Fruit fly (Drosophila melanogaster) whole organism, prepupa: ENCODE measurements around the gene Shc.
A peak's percentile ranks its signal among the peaks of the same experiment; 100 is the strongest.

Experiments
- Blimp-1 ChIP-seq: fragments of 200-800 bp; sonication (Bioruptor generic); optimal IDR thresholded peaks from 3 replicates; lab custom pipeline; 2017; ENCODE audit warnings: missing biosample characterization, missing genetic modification characterization, mild to moderate bottlenecking, moderate library complexity, missing genetic modification reagents
- CG10669 ChIP-seq: fragments of 200-800 bp; sonication (Bioruptor generic); optimal IDR thresholded peaks from 3 replicates; lab custom pipeline; 2018; ENCODE audit warnings: missing biosample characterization, mild to moderate bottlenecking, missing genetic modification characterization, moderate library complexity
- CG11294 ChIP-seq: fragments of 200-800 bp; sonication (Bioruptor generic); IDR thresholded peaks from 2 replicates; pipeline ENCODE4 v1.3.6; 2022; ENCODE audit warnings: missing biosample characterization, missing genetic modification characterization
- CG11762 ChIP-seq: fragments of 200-800 bp; sonication (Bioruptor generic); optimal IDR thresholded peaks from 3 replicates; lab custom pipeline; 2016; ENCODE audit warnings: missing biosample characterization, missing genetic modification characterization; ENCODE audit not compliant: insufficient read depth
- CG15336 ChIP-seq: fragments of 200-800 bp; sonication (Bioruptor generic); IDR thresholded peaks from 2 replicates; pipeline ENCODE4 v1.3.6; 2022; ENCODE audit warnings: missing biosample characterization, missing genetic modification characterization
- CG1621 ChIP-seq: fragments of 200-800 bp; sonication (Bioruptor generic); optimal IDR thresholded peaks from 3 replicates; lab custom pipeline; 2018; ENCODE audit warnings: missing biosample characterization, mild to moderate bottlenecking, missing genetic modification characterization
- CG16779 ChIP-seq: fragments of 200-800 bp; sonication (Bioruptor generic); optimal IDR thresholded peaks from 3 replicates; lab custom pipeline; 2017; ENCODE audit warnings: missing biosample characterization, mild to moderate bottlenecking, missing genetic modification characterization
- CG3032 ChIP-seq: fragments of 200-800 bp; optimal IDR thresholded peaks from 2 replicates; lab custom pipeline; 2019; ENCODE audit warnings: missing biosample characterization, mild to moderate bottlenecking, missing genetic modification characterization, moderate library complexity
- CG31627 ChIP-seq: fragments of 200-800 bp; sonication (Bioruptor generic); optimal IDR thresholded peaks from 3 replicates; lab custom pipeline; 2016; ENCODE audit warnings: missing biosample characterization, missing genetic modification characterization
- CG32006 ChIP-seq: fragments of 200-800 bp; sonication (Bioruptor generic); optimal IDR thresholded peaks from 3 replicates; lab custom pipeline; 2017; ENCODE audit warnings: missing biosample characterization, mild to moderate bottlenecking, missing genetic modification characterization
- CG4318 ChIP-seq: fragments of 200-800 bp; sonication (Bioruptor generic); optimal IDR thresholded peaks from 3 replicates; lab custom pipeline; 2017; ENCODE audit warnings: missing biosample characterization, mild to moderate bottlenecking, missing genetic modification characterization
- CG6276 ChIP-seq: fragments of 200-800 bp; sonication (Bioruptor generic); optimal IDR thresholded peaks from 2 replicates; lab custom pipeline; 2017; ENCODE audit warnings: missing biosample characterization, mild to moderate bottlenecking, missing genetic modification characterization
- CG6808 ChIP-seq: fragments of 200-800 bp; sonication (Bioruptor generic); optimal IDR thresholded peaks from 3 replicates; lab custom pipeline; 2017; ENCODE audit warnings: missing biosample characterization, missing genetic modification characterization, mild to moderate bottlenecking, moderate library complexity, missing genetic modification reagents
- CG8119 ChIP-seq: fragments of 200-800 bp; sonication (Bioruptor generic); IDR thresholded peaks from 3 replicates; pipeline ENCODE4 v1.3.6; 2022; ENCODE audit warnings: missing biosample characterization, missing genetic modification characterization
- CG8319 ChIP-seq: fragments of 200-800 bp; sonication (Bioruptor generic); optimal IDR thresholded peaks from 3 replicates; lab custom pipeline; 2016; ENCODE audit warnings: missing biosample characterization, missing genetic modification characterization
- CG9139 ChIP-seq: fragments of 200-800 bp; sonication (Bioruptor generic); optimal IDR thresholded peaks from 3 replicates; lab custom pipeline; 2017; ENCODE audit warnings: missing biosample characterization, mild to moderate bottlenecking, missing genetic modification characterization
- Eip75B ChIP-seq: fragments of 200-800 bp; sonication (Bioruptor generic); optimal IDR thresholded peaks from 3 replicates; lab custom pipeline; 2016; ENCODE audit warnings: missing biosample characterization, missing genetic modification characterization
- Eip78C ChIP-seq: fragments of 200-800 bp; sonication (Bioruptor generic); peaks from one replicate; lab custom pipeline; 2016; ENCODE audit warnings: missing biosample characterization, missing genetic modification characterization
- Eip93F ChIP-seq: fragments of 200-800 bp; sonication (Bioruptor generic); optimal IDR thresholded peaks from 2 replicates; lab custom pipeline; 2016; ENCODE audit warnings: missing biosample characterization, mild to moderate bottlenecking, missing genetic modification characterization
- Ets96B ChIP-seq: fragments of 200-800 bp; optimal IDR thresholded peaks from 2 replicates; lab custom pipeline; 2019; ENCODE audit warnings: missing biosample characterization, mild to moderate bottlenecking, missing genetic modification characterization, moderate library complexity
- Gug ChIP-seq: fragments of 200-800 bp; sonication (Bioruptor generic); IDR thresholded peaks from 2 replicates; pipeline ENCODE4 v1.3.6; 2022; ENCODE audit warnings: missing biosample characterization, missing genetic modification characterization
- Hr39 ChIP-seq: fragments of 200-800 bp; sonication (Bioruptor generic); optimal IDR thresholded peaks from 2 replicates; lab custom pipeline; 2016; ENCODE audit warnings: missing biosample characterization, missing genetic modification characterization
- Lpt ChIP-seq: fragments of 200-800 bp; sonication (Bioruptor generic); optimal IDR thresholded peaks from 3 replicates; lab custom pipeline; 2016; ENCODE audit warnings: missing biosample characterization, missing genetic modification characterization
- Met ChIP-seq: fragments of 200-800 bp; sonication (Bioruptor generic); optimal IDR thresholded peaks from 3 replicates; lab custom pipeline; 2016; ENCODE audit warnings: missing biosample characterization, missing genetic modification characterization
- OdsH ChIP-seq: fragments of 200-800 bp; sonication (Bioruptor generic); optimal IDR thresholded peaks from 3 replicates; lab custom pipeline; 2016; ENCODE audit warnings: missing biosample characterization, missing genetic modification characterization
- Smox ChIP-seq: fragments of 200-800 bp; sonication (Bioruptor generic); optimal IDR thresholded peaks from 3 replicates; lab custom pipeline; 2016; ENCODE audit warnings: missing biosample characterization, missing genetic modification characterization
- Sox102F ChIP-seq: fragments of 200-800 bp; sonication (Bioruptor generic); optimal IDR thresholded peaks from 2 replicates; lab custom pipeline; 2016; ENCODE audit warnings: missing biosample characterization, mild to moderate bottlenecking, missing genetic modification characterization
- Sox14 ChIP-seq: fragments of 200-800 bp; sonication (Bioruptor generic); optimal IDR thresholded peaks from 3 replicates; lab custom pipeline; 2016; ENCODE audit warnings: missing biosample characterization, missing genetic modification characterization
- Sox15 ChIP-seq: fragments of 200-800 bp; sonication (Bioruptor generic); optimal IDR thresholded peaks from 3 replicates; lab custom pipeline; 2016; ENCODE audit warnings: missing biosample characterization, missing genetic modification characterization
- achi ChIP-seq: fragments of 200-800 bp; sonication (Bioruptor generic); optimal IDR thresholded peaks from 3 replicates; lab custom pipeline; 2016; ENCODE audit warnings: missing biosample characterization, missing genetic modification characterization
- cyc ChIP-seq: fragments of 200-800 bp; sonication (Bioruptor generic); optimal IDR thresholded peaks from 3 replicates; lab custom pipeline; 2016; ENCODE audit warnings: missing biosample characterization, missing genetic modification characterization
- dac ChIP-seq: fragments of 200-800 bp; sonication (Bioruptor generic); optimal IDR thresholded peaks from 2 replicates; lab custom pipeline; 2017; ENCODE audit warnings: missing biosample characterization, mild to moderate bottlenecking, missing genetic modification characterization
- eg ChIP-seq: fragments of 200-800 bp; sonication (Bioruptor generic); IDR thresholded peaks from 3 replicates; pipeline ENCODE4 v1.3.6; 2022; ENCODE audit warnings: missing biosample characterization, missing genetic modification characterization
- esn ChIP-seq: fragments of 200-800 bp; sonication (Bioruptor generic); optimal IDR thresholded peaks from 2 replicates; lab custom pipeline; 2016; ENCODE audit warnings: missing biosample characterization, mild to moderate bottlenecking, missing genetic modification characterization, moderate library complexity
- fd59A ChIP-seq: fragments of 200-800 bp; sonication (Bioruptor generic); optimal IDR thresholded peaks from 2 replicates; lab custom pipeline; 2017; ENCODE audit warnings: missing biosample characterization, mild to moderate bottlenecking, missing genetic modification characterization, missing genetic modification reagents
- fkh ChIP-seq: fragments of 200-800 bp; sonication (Bioruptor generic); optimal IDR thresholded peaks from 3 replicates; lab custom pipeline; 2017; ENCODE audit warnings: missing biosample characterization, mild to moderate bottlenecking, missing genetic modification characterization, moderate library complexity
- lz ChIP-seq: fragments of 200-800 bp; sonication (Bioruptor generic); optimal IDR thresholded peaks from 3 replicates; lab custom pipeline; 2016; ENCODE audit warnings: missing biosample characterization, missing genetic modification characterization
- net ChIP-seq: fragments of 200-800 bp; sonication (Bioruptor generic); optimal IDR thresholded peaks from 3 replicates; lab custom pipeline; 2016; ENCODE audit warnings: missing biosample characterization, missing genetic modification characterization
- pdm3 ChIP-seq: fragments of 200-800 bp; sonication (Bioruptor generic); optimal IDR thresholded peaks from 3 replicates; lab custom pipeline; 2016; ENCODE audit warnings: missing biosample characterization, missing genetic modification characterization
- salr ChIP-seq, 2 experiments: fragments of 200-800 bp; sonication (Bioruptor generic); optimal IDR thresholded peaks; 3 replicates each; lab custom pipeline; 2016 to 2018; ENCODE audit warnings: missing biosample characterization in 2 of 2, missing genetic modification characterization in 2 of 2, mild to moderate bottlenecking in 1 of 2
- spab ChIP-seq: fragments of 200-800 bp; sonication (Bioruptor generic); optimal IDR thresholded peaks from 2 replicates; lab custom pipeline; 2017; ENCODE audit warnings: missing biosample characterization, mild to moderate bottlenecking, missing genetic modification characterization, missing genetic modification reagents
- ss ChIP-seq, 2 experiments: fragments of 200-800 bp; sonication (Bioruptor generic); optimal IDR thresholded peaks; 2 replicates in 1 of 2; 3 replicates in 1 of 2; lab custom pipeline; 2017 to 2018; ENCODE audit warnings: mild to moderate bottlenecking in 2 of 2, missing biosample characterization in 2 of 2, missing genetic modification characterization in 2 of 2, moderate library complexity in 1 of 2
- svp ChIP-seq: fragments of 200-800 bp; sonication (Bioruptor generic); peaks from one replicate; lab custom pipeline; 2016; ENCODE audit warnings: missing biosample characterization, missing genetic modification characterization
- topi ChIP-seq: fragments of 200-800 bp; sonication (Bioruptor generic); optimal IDR thresholded peaks from 3 replicates; lab custom pipeline; 2016; ENCODE audit warnings: missing biosample characterization, missing genetic modification characterization
- vri ChIP-seq: fragments of 200-800 bp; sonication (Bioruptor generic); optimal IDR thresholded peaks from 3 replicates; lab custom pipeline; 2016; ENCODE audit warnings: missing biosample characterization, mild to moderate bottlenecking, missing genetic modification characterization

The Shc gene

DNA sequence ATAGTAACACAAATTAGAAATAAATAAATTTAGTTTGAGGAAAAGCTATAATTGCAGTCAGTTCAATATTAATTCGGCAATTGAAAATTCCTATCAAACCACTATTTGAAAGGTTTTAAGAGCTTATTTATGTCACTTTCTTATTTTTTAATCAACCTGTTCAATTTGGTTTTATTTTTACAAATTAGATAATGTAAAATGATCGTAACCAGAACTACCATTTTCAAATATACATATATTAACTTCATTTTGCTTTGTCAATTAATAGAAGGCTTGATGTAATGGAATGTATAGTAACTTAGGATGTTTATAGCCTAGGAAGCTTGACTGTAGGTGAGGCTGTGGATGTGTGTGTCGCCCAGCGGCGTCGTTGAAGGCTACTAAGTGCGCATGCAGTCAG lies 39.8 kb downstream of the Shc start (continued):
- no peak for TF ChIP-seq Eip93F (GFP tag; lab: Kevin White, UChicago)
- TF ChIP-seq Sox14 (GFP tag; lab: Kevin White, UChicago) = no peak
- peak; percentile 6 for TF ChIP-seq pdm3
- TF ChIP-seq spab (GFP tag; lab: Kevin White, UChicago) = no peak
- TF ChIP-seq topi (GFP tag; lab: Kevin White, UChicago) = no peak
- TF ChIP-seq Ets96B (tag; lab: Kevin White, UChicago) = no peak
- TF ChIP-seq CG3032 = peak; percentile 3
- peak; percentile 6 for TF ChIP-seq esn (GFP tag; lab: Kevin White, UChicago)
- no peak for TF ChIP-seq ss (GFP tag; optimal IDR thresholded peaks at IDR 0.05; lab: Kevin White, UChicago)
- TF ChIP-seq CG8319 (GFP tag; lab: Kevin White, UChicago) = no peak
- no peak for TF ChIP-seq Lpt (GFP tag; lab: Kevin White, UChicago)
- TF ChIP-seq CG1621 = no peak
- TF ChIP-seq, all 60 proteins: peak for 13

dm6 chr3L:9467267-9467666 lies 40.5 kb downstream of the Shc start:
- TF ChIP-seq Met (GFP tag; lab: Kevin White, UChicago) (no peak), CG4318 (no peak), ss (GFP tag; optimal IDR thresholded peaks at IDR 0.05; lab: Kevin White, UChicago) (no peak), Ets96B (tag; lab: Kevin White, UChicago) (no peak), CG31627 (GFP tag; lab: Kevin White, UChicago) (no peak), Sox102F (GFP tag; lab: Kevin White, UChicago) (no peak), spab (GFP tag; lab: Kevin White, UChicago) (no peak), Hr39 (GFP tag; lab: Kevin White, UChicago) (no peak), CG11294 (GFP tag; lab: Robert Waterston, UW) (no peak), vri (no peak), salr (GFP tag; optimal IDR thresholded peaks at IDR 0.05; lab: Kevin White, UChicago) (no peak), cyc (GFP tag; lab: Kevin White, UChicago) (no peak), CG9139 (GFP tag; lab: Kevin White, UChicago) (no peak), CG15336 (no peak), Gug (GFP tag; lab: Robert Waterston, UW) (no peak), dac (GFP tag; lab: Kevin White, UChicago) (no peak)

DNA sequence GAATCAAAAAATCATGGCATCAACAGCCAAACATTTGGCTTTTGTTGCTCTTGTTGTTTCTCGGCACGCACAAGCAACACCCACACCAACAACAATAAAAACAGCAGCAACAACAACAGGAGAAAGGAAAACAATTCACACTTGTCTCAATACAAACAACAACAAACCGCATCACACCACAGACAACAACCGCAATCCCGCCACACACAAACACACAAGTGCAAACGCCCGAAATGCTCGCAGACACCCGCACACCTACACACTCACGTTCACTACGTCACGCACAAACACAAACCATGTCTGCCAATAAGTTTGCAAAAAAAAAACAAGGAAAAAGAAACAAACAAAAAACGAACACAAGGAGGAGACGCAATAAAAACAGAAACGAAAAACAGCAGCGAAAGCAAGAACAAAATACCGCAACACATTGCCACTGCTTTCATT lies 41.0 kb downstream of the Shc start:
- TF ChIP-seq achi (GFP tag; lab: Kevin White, UChicago) (peak; percentile 9), ss (GFP tag; optimal IDR thresholded peaks at IDR 0.05; lab: Kevin White, UChicago) (peak; percentile 68 to 71), Ets96B (tag; lab: Kevin White, UChicago) (no peak), CG11294 (GFP tag; lab: Robert Waterston, UW) (no peak; the same call in 1 of the 2 replicates), CG6276 (peak; percentile 73), CG6808 (GFP tag; lab: Kevin White, UChicago) (peak; percentile 59), Smox (GFP tag; lab: Kevin White, UChicago) (no peak), Met (GFP tag; lab: Kevin White, UChicago) (no peak), CG32006 (no peak), svp (GFP tag; lab: Kevin White, UChicago) (no peak), Hr39 (GFP tag; lab: Kevin White, UChicago) (no peak), Eip75B (GFP tag; lab: Kevin White, UChicago) (no peak), esn (GFP tag; lab: Kevin White, UChicago) (no peak), CG8319 (GFP tag; lab: Kevin White, UChicago) (no peak), vri (no peak), fd59A (GFP tag; lab: Kevin White, UChicago) (no peak), CG3032 (no peak), Eip78C (GFP tag; lab: Kevin White, UChicago) (peak; percentile 40), OdsH (GFP tag; lab: Kevin White, UChicago) (no peak), pdm3 (no peak), CG8119 (GFP tag; lab: Robert Waterston, UW) (peak; percentile 66), topi (GFP tag; lab: Kevin White, UChicago) (no peak), CG10669 (GFP tag; lab: Kevin White, UChicago) (no peak), lz (GFP tag; lab: Kevin White, UChicago) (no peak), eg (peak; percentile 83), CG11762 (no peak), Lpt (GFP tag; lab: Kevin White, UChicago) (peak; percentile 48), Blimp-1 (GFP tag; lab: Kevin White, UChicago) (no peak), dac (GFP tag; lab: Kevin White, UChicago) (no peak), fkh (GFP tag; lab: Kevin White, UChicago) (peak; percentile 77), CG16779 (peak; percentile 8), spab (GFP tag; lab: Kevin White, UChicago) (peak; percentile 2), Sox15 (GFP tag; lab: Kevin White, UChicago) (no peak), CG15336 (peak; percentile 60), net (peak; percentile 44)
